Fruit fly (Drosophila melanogaster) whole organism, pupa: ENCODE data around the gene CG31454.

Experiments used
- CG10348 ChIP-seq: fragments of 200-800 bp; sonication (Bioruptor generic); IDR thresholded peaks from 2 replicates; pipeline ENCODE4 v1.3.6; 2022; ENCODE audit warnings: missing biosample characterization, missing genetic modification characterization
- CG12605 ChIP-seq: fragments of 200-800 bp; sonication (Bioruptor generic); IDR thresholded peaks from 2 replicates; pipeline ENCODE4 v1.3.6; 2022; ENCODE audit warnings: missing biosample characterization, missing genetic modification characterization
- CG13204 ChIP-seq: fragments of 200-800 bp; sonication (Bioruptor generic); optimal IDR thresholded peaks from 2 replicates; lab custom pipeline; 2018; ENCODE audit warnings: missing biosample characterization, mild to moderate bottlenecking, missing genetic modification characterization, moderate library complexity
- CG14655 ChIP-seq: fragments of 200-800 bp; sonication (Bioruptor generic); optimal IDR thresholded peaks from 3 replicates; lab custom pipeline; 2017; ENCODE audit warnings: mild to moderate bottlenecking, missing biosample characterization, missing genetic modification reagents, missing genetic modification characterization
- CG15710 ChIP-seq: fragments of 200-800 bp; sonication (Bioruptor generic); optimal IDR thresholded peaks from 2 replicates; lab custom pipeline; 2018; ENCODE audit warnings: missing biosample characterization, mild to moderate bottlenecking, missing genetic modification characterization, moderate library complexity
- CG17806 ChIP-seq: fragments of 200-800 bp; sonication (Bioruptor generic); optimal IDR thresholded peaks from 2 replicates; lab custom pipeline; 2018; ENCODE audit warnings: missing biosample characterization, mild to moderate bottlenecking, missing genetic modification characterization, moderate library complexity
- CG32121 ChIP-seq: fragments of 200-800 bp; sonication (Bioruptor generic); IDR thresholded peaks from 2 replicates; pipeline ENCODE4 v1.3.6; 2022; ENCODE audit warnings: missing biosample characterization, missing genetic modification characterization
- CG34367 ChIP-seq: fragments of 200-800 bp; sonication (Bioruptor generic); optimal IDR thresholded peaks from 2 replicates; lab custom pipeline; 2018; ENCODE audit warnings: missing biosample characterization, mild to moderate bottlenecking, missing genetic modification characterization
- CG4496 ChIP-seq: fragments of 200-800 bp; sonication (Bioruptor generic); IDR thresholded peaks from 3 replicates; pipeline ENCODE4 v1.3.6; 2022; ENCODE audit warnings: missing biosample characterization, missing genetic modification characterization
- CG8159 ChIP-seq: fragments of 200-800 bp; sonication (Bioruptor generic); optimal IDR thresholded peaks from 3 replicates; lab custom pipeline; 2018; ENCODE audit warnings: missing biosample characterization, mild to moderate bottlenecking, missing genetic modification characterization, moderate library complexity
- CG8301 ChIP-seq: fragments of 200-800 bp; sonication (Bioruptor generic); optimal IDR thresholded peaks from 2 replicates; lab custom pipeline; 2018; ENCODE audit warnings: missing biosample characterization, mild to moderate bottlenecking, missing genetic modification characterization
- CG9948 ChIP-seq: fragments of 200-800 bp; sonication (Bioruptor generic); optimal IDR thresholded peaks from 2 replicates; lab custom pipeline; 2018; ENCODE audit warnings: missing biosample characterization, mild to moderate bottlenecking, missing genetic modification characterization, moderate library complexity
- D1 ChIP-seq: fragments of 200-800 bp; sonication (Bioruptor generic); optimal IDR thresholded peaks from 2 replicates; lab custom pipeline; 2018; ENCODE audit warnings: missing biosample characterization, mild to moderate bottlenecking, missing genetic modification characterization, moderate library complexity
- EcR ChIP-seq: fragments of 200-800 bp; sonication (Bioruptor generic); optimal IDR thresholded peaks from 3 replicates; lab custom pipeline; 2019; ENCODE audit warnings: missing biosample characterization, missing genetic modification characterization, mild to moderate bottlenecking, moderate library complexity, missing genetic modification reagents
- Ets98B ChIP-seq: fragments of 200-800 bp; sonication (Bioruptor generic); IDR thresholded peaks from 2 replicates; pipeline ENCODE4 v1.3.6; 2022; ENCODE audit warnings: missing biosample characterization, missing genetic modification characterization
- Pif1A ChIP-seq: fragments of 200-800 bp; sonication (Bioruptor generic); optimal IDR thresholded peaks from 3 replicates; lab custom pipeline; 2016; ENCODE audit warnings: missing biosample characterization, missing genetic modification characterization
- Pif1B ChIP-seq: fragments of 200-800 bp; sonication (Bioruptor generic); optimal IDR thresholded peaks from 3 replicates; lab custom pipeline; 2016; ENCODE audit warnings: missing biosample characterization, missing genetic modification characterization
- Snoo ChIP-seq: fragments of 200-800 bp; sonication (Bioruptor generic); optimal IDR thresholded peaks from 3 replicates; lab custom pipeline; 2017; ENCODE audit warnings: missing biosample characterization, mild to moderate bottlenecking, missing genetic modification characterization, inconsistent platforms
- fd96Ca ChIP-seq: fragments of 200-800 bp; sonication (Bioruptor generic); IDR thresholded peaks from 3 replicates; pipeline ENCODE4 v1.3.6; 2022; ENCODE audit warnings: missing biosample characterization, missing genetic modification characterization
- gl ChIP-seq: fragments of 200-800 bp; sonication (Bioruptor generic); optimal IDR thresholded peaks from 2 replicates; lab custom pipeline; 2018; ENCODE audit warnings: missing biosample characterization, mild to moderate bottlenecking, missing genetic modification characterization
- rn ChIP-seq: fragments of 200-800 bp; sonication (Bioruptor generic); IDR thresholded peaks from 2 replicates; pipeline ENCODE4 v1.3.6; 2022; ENCODE audit warnings: missing biosample characterization, missing genetic modification characterization

CG31454 gene

DNA sequence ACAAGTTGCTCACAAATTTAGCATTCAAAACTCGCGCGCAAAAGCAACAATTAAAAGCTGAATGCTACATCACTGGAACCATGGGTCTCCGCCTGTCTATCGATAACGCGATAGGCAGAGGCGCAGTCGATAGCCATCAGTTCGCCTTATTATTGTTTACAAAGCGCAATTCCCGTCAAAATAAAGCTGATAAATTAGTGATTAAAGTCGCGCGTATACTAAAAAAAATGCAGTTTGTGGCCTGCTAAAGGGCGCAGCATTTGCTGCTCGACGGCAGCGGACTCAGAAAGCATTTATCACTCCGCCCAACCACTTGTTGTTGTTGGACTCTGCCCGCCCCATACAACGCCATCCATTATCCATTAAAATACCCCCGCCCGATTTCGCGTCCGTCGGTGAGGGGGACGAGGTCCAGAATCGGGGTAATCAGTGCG is 3.7 kb upstream of the CG31454 start, which contains the start of gene CG11737:
TSS of gene CG11737 (plus strand) at position 117 of the 434 bp plus-strand sequence.
- TF ChIP-seq rn (no peak), D1 (no peak), Pif1A (GFP tag; lab: Kevin White, UChicago) (no peak), gl (tag; lab: Kevin White, UChicago) (peak; percentile 37), CG8159 (tag; lab: Kevin White, UChicago) (peak; percentile 27), EcR (GFP tag; lab: Kevin White, UChicago) (no peak), CG9948 (tag; lab: Kevin White, UChicago) (no peak), CG4496 (GFP tag; lab: Robert Waterston, UW) (peak; percentile 70; the same call in 1 of the 3 replicates), CG10348 (GFP tag; lab: Robert Waterston, UW) (no peak), Snoo (tag; lab: Kevin White, UChicago) (no peak), CG15710 (tag; lab: Kevin White, UChicago) (no peak), CG13204 (GFP tag; lab: Kevin White, UChicago) (peak; percentile 50), fd96Ca (GFP tag; lab: Robert Waterston, UW) (peak; percentile 33; the same call in 1 of the 3 replicates), Ets98B (GFP tag; lab: Robert Waterston, UW) (no peak), CG34367 (tag; lab: Kevin White, UChicago) (peak; percentile 12), CG17806 (no peak), CG32121 (GFP tag; lab: Robert Waterston, UW) (no peak), Pif1B (GFP tag; lab: Kevin White, UChicago) (no peak), CG12605 (peak; percentile 77), CG8301 (no peak), CG14655 (GFP tag; lab: Kevin White, UChicago) (peak; percentile 32)
- TF ChIP-seq, all 21 proteins: peak for 8

- TF ChIP-seq CG15710 (tag; lab: Kevin White, UChicago) (no peak), CG12605 (no peak), fd96Ca (GFP tag; lab: Robert Waterston, UW) (no peak), Pif1A (GFP tag; lab: Kevin White, UChicago) (no peak), CG34367 (tag; lab: Kevin White, UChicago) (no peak), Ets98B (GFP tag; lab: Robert Waterston, UW) (no peak), rn (no peak), CG10348 (GFP tag; lab: Robert Waterston, UW) (no peak), EcR (GFP tag; lab: Kevin White, UChicago) (no peak), CG4496 (GFP tag; lab: Robert Waterston, UW) (no peak), CG14655 (GFP tag; lab: Kevin White, UChicago) (no peak), CG9948 (tag; lab: Kevin White, UChicago) (no peak), Pif1B (GFP tag; lab: Kevin White, UChicago) (no peak), CG32121 (GFP tag; lab: Robert Waterston, UW) (no peak), CG8159 (tag; lab: Kevin White, UChicago) (no peak), gl (tag; lab: Kevin White, UChicago) (no peak), D1 (no peak)
Measured at dm6 chr3R:8518565-8519154, 2.8 kb upstream of the CG31454 start.

DNA sequence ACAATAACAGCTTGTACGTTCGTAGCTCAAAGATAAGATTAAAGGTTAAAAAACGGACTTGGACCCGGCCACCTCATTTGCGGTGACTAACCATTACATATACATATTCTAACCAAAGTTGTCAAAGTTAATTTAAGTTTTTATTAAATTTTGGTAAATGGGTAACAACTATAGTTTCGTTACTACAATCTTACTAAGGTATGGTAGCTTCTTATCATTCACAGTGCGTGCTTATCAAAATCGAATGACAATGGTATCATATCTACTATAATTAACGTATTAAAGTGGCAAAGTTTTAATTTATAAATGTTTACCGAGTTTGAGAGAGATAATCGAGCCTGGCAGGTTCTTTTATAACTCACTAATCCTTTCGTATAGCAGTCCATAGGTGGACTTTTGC is 2.3 kb upstream of the CG31454 start:
- no peak for TF ChIP-seq Pif1B (GFP tag; lab: Kevin White, UChicago)
- no peak for TF ChIP-seq CG15710 (tag; lab: Kevin White, UChicago)
- no peak for TF ChIP-seq fd96Ca (GFP tag; lab: Robert Waterston, UW)
- no peak for TF ChIP-seq CG9948 (tag; lab: Kevin White, UChicago)
- TF ChIP-seq CG13204 (GFP tag; lab: Kevin White, UChicago): no peak
- no peak for TF ChIP-seq CG17806
- no peak for TF ChIP-seq CG8301
- no peak for TF ChIP-seq EcR (GFP tag; lab: Kevin White, UChicago)
- no peak for TF ChIP-seq CG8159 (tag; lab: Kevin White, UChicago)
- no peak for TF ChIP-seq rn
- no peak for TF ChIP-seq CG12605

DNA sequence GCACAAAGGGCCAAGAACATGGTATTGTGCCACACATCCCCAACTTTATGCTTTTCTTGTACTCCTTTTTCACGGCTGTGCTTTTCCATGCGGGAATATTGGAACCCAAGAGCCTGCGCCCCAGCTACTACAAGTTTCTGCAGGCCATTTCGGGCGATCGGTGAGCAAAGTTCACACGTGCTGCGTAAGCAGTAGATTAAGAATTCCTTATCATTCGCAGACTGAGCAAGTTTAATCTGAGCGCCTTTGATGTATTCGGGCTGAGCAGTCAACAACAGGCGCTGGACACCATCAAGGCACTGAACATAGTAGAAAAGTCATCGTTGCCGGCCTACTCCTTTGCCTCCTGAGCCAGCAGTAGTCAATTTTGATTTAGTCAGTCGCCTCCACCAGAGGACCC is 649 bp upstream of the CG31454 start:
- no peak for TF ChIP-seq gl (tag; lab: Kevin White, UChicago)
- TF ChIP-seq CG12605: no peak
- no peak for TF ChIP-seq CG15710 (tag; lab: Kevin White, UChicago)
- TF ChIP-seq CG9948 (tag; lab: Kevin White, UChicago): no peak
- TF ChIP-seq CG8301: no peak
- no peak for TF ChIP-seq CG14655 (GFP tag; lab: Kevin White, UChicago)
- TF ChIP-seq CG17806: no peak
- TF ChIP-seq Pif1A (GFP tag; lab: Kevin White, UChicago): no peak
- TF ChIP-seq D1: no peak
- no peak for TF ChIP-seq CG4496 (GFP tag; lab: Robert Waterston, UW)
- TF ChIP-seq fd96Ca (GFP tag; lab: Robert Waterston, UW): no peak
- no peak for TF ChIP-seq Snoo (tag; lab: Kevin White, UChicago)

DNA sequence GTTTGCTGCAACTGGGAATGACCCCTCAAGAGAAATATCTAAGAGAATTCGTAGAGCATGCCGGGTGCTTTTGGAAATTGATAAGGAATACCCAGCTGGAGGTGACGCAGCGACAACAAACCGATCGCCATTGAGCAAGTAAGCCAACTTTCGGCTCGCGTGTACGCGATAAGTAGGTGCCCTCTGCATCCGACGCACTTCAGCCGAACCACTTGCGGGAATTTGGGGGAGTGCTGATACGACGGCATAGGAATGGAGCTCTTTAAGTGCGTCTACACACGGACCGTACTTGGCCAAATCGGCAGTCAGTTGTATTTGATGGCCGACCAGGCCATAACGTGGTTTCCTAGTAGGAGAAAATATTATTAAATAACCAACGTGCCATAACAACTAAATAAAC is 2.2 kb downstream of the CG31454 start, which contains the start of gene CG31259:
TSS of gene CG31259 (plus strand) at position 277 of the 400 bp plus-strand sequence.
- TF ChIP-seq CG8301 (no peak), Pif1B (GFP tag; lab: Kevin White, UChicago) (no peak), CG9948 (tag; lab: Kevin White, UChicago) (no peak), CG8159 (tag; lab: Kevin White, UChicago) (no peak), CG15710 (tag; lab: Kevin White, UChicago) (no peak), CG12605 (no peak), CG34367 (tag; lab: Kevin White, UChicago) (no peak)

DNA sequence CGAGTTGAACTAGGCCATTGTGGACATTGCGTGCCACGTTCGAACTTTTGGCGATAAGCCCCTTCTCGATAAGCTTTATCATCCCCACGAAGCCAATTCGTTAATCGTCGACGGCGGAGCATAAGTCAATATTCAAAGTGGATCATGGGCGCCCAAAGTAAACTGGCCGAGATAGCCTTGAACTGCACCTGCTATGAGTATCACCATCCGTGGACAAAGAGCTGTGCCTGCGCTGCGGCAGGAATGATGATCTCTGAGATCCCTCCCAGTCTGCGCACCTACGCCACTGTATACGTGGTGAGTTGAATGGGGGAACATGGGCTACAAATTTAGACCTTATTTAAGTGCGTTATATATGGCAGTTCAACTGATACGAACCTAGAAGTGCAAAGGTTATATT is 2.8 kb downstream of the CG31454 start:
- TF ChIP-seq CG32121 (GFP tag; lab: Robert Waterston, UW) (no peak), CG34367 (tag; lab: Kevin White, UChicago) (no peak), gl (tag; lab: Kevin White, UChicago) (no peak), CG15710 (tag; lab: Kevin White, UChicago) (no peak), Pif1A (GFP tag; lab: Kevin White, UChicago) (no peak), CG17806 (no peak), Snoo (tag; lab: Kevin White, UChicago) (no peak), CG9948 (tag; lab: Kevin White, UChicago) (no peak), CG10348 (GFP tag; lab: Robert Waterston, UW) (no peak), CG8301 (no peak), CG14655 (GFP tag; lab: Kevin White, UChicago) (no peak), CG8159 (tag; lab: Kevin White, UChicago) (no peak), Ets98B (GFP tag; lab: Robert Waterston, UW) (no peak), CG4496 (GFP tag; lab: Robert Waterston, UW) (no peak), rn (no peak), fd96Ca (GFP tag; lab: Robert Waterston, UW) (no peak), EcR (GFP tag; lab: Kevin White, UChicago) (no peak), Pif1B (GFP tag; lab: Kevin White, UChicago) (no peak), D1 (no peak)
